Fruit fly (Drosophila melanogaster) whole organism, embryonic: ENCODE results near the gene mus201.

Experiments
- Aef1 ChIP-seq: fragments of 200-800 bp; sonication (Bioruptor generic); IDR thresholded peaks from 3 replicates; pipeline ENCODE4 v1.3.6; 2022; ENCODE audit warnings: missing biosample characterization, missing genetic modification characterization
- CG10462 ChIP-seq: fragments of 200-800 bp; sonication (Bioruptor generic); optimal IDR thresholded peaks from 2 replicates; lab custom pipeline; 2016; ENCODE audit warnings: missing biosample characterization, missing genetic modification characterization
- CG11504 ChIP-seq: fragments of 200-800 bp; sonication (Bioruptor generic); optimal IDR thresholded peaks from 3 replicates; lab custom pipeline; 2019; ENCODE audit warnings: missing biosample characterization, mild to moderate bottlenecking, missing genetic modification characterization, moderate library complexity
- CG1233 ChIP-seq: fragments of 200-800 bp; sonication (Bioruptor generic); optimal IDR thresholded peaks from 4 replicates; lab custom pipeline; 2018; ENCODE audit warnings: missing biosample characterization, mild to moderate bottlenecking, missing genetic modification characterization
- CG14710 ChIP-seq: fragments of 200-800 bp; sonication (Bioruptor generic); optimal IDR thresholded peaks from 3 replicates; lab custom pipeline; 2019; ENCODE audit warnings: missing biosample characterization, mild to moderate bottlenecking, missing genetic modification characterization, moderate library complexity
- CG15269 ChIP-seq: fragments of 200-800 bp; sonication (Bioruptor generic); optimal IDR thresholded peaks from 2 replicates; lab custom pipeline; 2018; ENCODE audit warnings: missing biosample characterization, mild to moderate bottlenecking, missing genetic modification characterization, moderate library complexity
- CG1647 ChIP-seq: fragments of 200-800 bp; sonication (Bioruptor generic); optimal IDR thresholded peaks from 3 replicates; lab custom pipeline; 2016; ENCODE audit warnings: missing biosample characterization, missing genetic modification characterization
- CG30020 ChIP-seq: fragments of 200-800 bp; optimal IDR thresholded peaks from 2 replicates; lab custom pipeline; 2019; ENCODE audit warnings: missing biosample characterization, mild to moderate bottlenecking, missing genetic modification characterization, moderate library complexity
- CG3838 ChIP-seq: fragments of 200-800 bp; sonication (Bioruptor generic); optimal IDR thresholded peaks from 3 replicates; lab custom pipeline; 2016; ENCODE audit warnings: missing biosample characterization, missing genetic modification characterization
- CG4328 ChIP-seq: fragments of 200-800 bp; sonication (Bioruptor generic); optimal IDR thresholded peaks from 3 replicates; lab custom pipeline; 2017; ENCODE audit warnings: missing biosample characterization, missing genetic modification reagents, missing genetic modification characterization
- CG4424 ChIP-seq: fragments of 200-800 bp; sonication (Bioruptor generic); optimal IDR thresholded peaks from 3 replicates; lab custom pipeline; 2016; ENCODE audit warnings: missing biosample characterization, missing genetic modification characterization
- CG4730 ChIP-seq: fragments of 200-800 bp; sonication (Bioruptor generic); IDR thresholded peaks from 2 replicates; pipeline ENCODE4 v1.3.6; 2022; ENCODE audit warnings: missing biosample characterization, missing genetic modification characterization
- CG5245 ChIP-seq: fragments of 200-800 bp; sonication (Bioruptor generic); optimal IDR thresholded peaks from 3 replicates; lab custom pipeline; 2016; ENCODE audit warnings: missing biosample characterization, missing genetic modification characterization
- CG6854 ChIP-seq: fragments of 200-800 bp; sonication (Bioruptor generic); optimal IDR thresholded peaks from 3 replicates; lab custom pipeline; 2017; ENCODE audit warnings: missing biosample characterization, mild to moderate bottlenecking, missing genetic modification characterization
- CG7963 ChIP-seq: fragments of 200-800 bp; sonication (Bioruptor generic); IDR thresholded peaks from 3 replicates; pipeline ENCODE4 v1.3.6; 2022; ENCODE audit warnings: missing biosample characterization, missing genetic modification characterization; ENCODE audit not compliant: partially characterized antibody
- CG8281 ChIP-seq: fragments of 200-800 bp; sonication (Bioruptor generic); optimal IDR thresholded peaks from 2 replicates; lab custom pipeline; 2018; ENCODE audit warnings: missing biosample characterization, mild to moderate bottlenecking, missing genetic modification characterization, moderate library complexity
- CG9797 ChIP-seq: fragments of 200-800 bp; sonication (Bioruptor generic); optimal IDR thresholded peaks from 3 replicates; lab custom pipeline; 2018; ENCODE audit warnings: missing biosample characterization, mild to moderate bottlenecking, missing genetic modification characterization
- Fer1 ChIP-seq: fragments of 200-800 bp; sonication (Bioruptor generic); optimal IDR thresholded peaks from 2 replicates; lab custom pipeline; 2017; ENCODE audit warnings: missing biosample characterization, mild to moderate bottlenecking, missing genetic modification characterization
- Gsc ChIP-seq: fragments of 200-800 bp; sonication (Bioruptor generic); IDR thresholded peaks from 2 replicates; pipeline ENCODE4 v1.3.6; 2022; ENCODE audit warnings: missing biosample characterization, missing genetic modification characterization
- HLHmδ ChIP-seq: fragments of 200-800 bp; sonication (Bioruptor generic); optimal IDR thresholded peaks from 2 replicates; lab custom pipeline; 2018; ENCODE audit warnings: missing biosample characterization, mild to moderate bottlenecking, missing genetic modification characterization, moderate library complexity
- Hmx ChIP-seq: fragments of 200-800 bp; sonication (Bioruptor generic); optimal IDR thresholded peaks from 2 replicates; lab custom pipeline; 2016; ENCODE audit warnings: missing biosample characterization, missing genetic modification characterization
- Hr51 ChIP-seq, 2 experiments: fragments of 200-800 bp; sonication (Bioruptor generic); optimal IDR thresholded peaks; 2 replicates in 1 of 2; 3 replicates in 1 of 2; lab custom pipeline; 2016 to 2018; ENCODE audit warnings: missing biosample characterization in 2 of 2, missing genetic modification characterization in 2 of 2, mild to moderate bottlenecking in 1 of 2, moderate library complexity in 1 of 2
- Hr78 ChIP-seq, 2 experiments: fragments of 200-800 bp in 1 of 2; fragments of >200 bp in 1 of 2; sonication (Bioruptor generic) in 1 of 2; optimal IDR thresholded peaks; 2 replicates each; lab custom pipeline; 2017 to 2019; ENCODE audit warnings: missing biosample characterization in 2 of 2, missing genetic modification characterization in 2 of 2, mild to moderate bottlenecking in 1 of 2, moderate library complexity in 1 of 2
- Kr ChIP-seq: fragments of 200-800 bp; sonication (Bioruptor generic); optimal IDR thresholded peaks from 2 replicates; lab custom pipeline; 2017; ENCODE audit warnings: missing biosample characterization, mild to moderate bottlenecking, missing genetic modification characterization
- Lhr ChIP-seq: fragments of 200-800 bp; sonication (Bioruptor generic); optimal IDR thresholded peaks from 3 replicates; lab custom pipeline; 2017; ENCODE audit warnings: mild to moderate bottlenecking, missing biosample characterization, missing genetic modification reagents, missing genetic modification characterization
- Lpt ChIP-seq: fragments of >200 bp; optimal IDR thresholded peaks from 2 replicates; lab custom pipeline; 2018; ENCODE audit warnings: missing biosample characterization, missing genetic modification characterization
- Poxn ChIP-seq: fragments of 200-800 bp; sonication (Bioruptor generic); IDR thresholded peaks from 2 replicates; pipeline ENCODE4 v1.3.6; 2022; ENCODE audit warnings: missing biosample characterization, missing genetic modification characterization
- Sry-β ChIP-seq: fragments of 200-800 bp; sonication (Bioruptor generic); optimal IDR thresholded peaks from 2 replicates; lab custom pipeline; 2018; ENCODE audit warnings: missing biosample characterization, mild to moderate bottlenecking, missing genetic modification characterization, moderate library complexity
- Stat92E ChIP-seq, 3 experiments: fragments of >200 bp in 2 of 3; fragments of 200-800 bp in 1 of 3; sonication (Bioruptor generic) in 1 of 3; optimal IDR thresholded peaks; 2 replicates each; lab custom pipeline; 2017 to 2019; ENCODE audit warnings: missing biosample characterization in 3 of 3, missing genetic modification characterization in 3 of 3, mild to moderate bottlenecking in 1 of 3, moderate library complexity in 1 of 3
- Usf ChIP-seq: fragments of 200-800 bp; sonication (Bioruptor generic); optimal IDR thresholded peaks from 2 replicates; lab custom pipeline; 2017; ENCODE audit warnings: missing genotype, missing biosample characterization, missing genetic modification characterization
- Xbp1 ChIP-seq: fragments of 200-800 bp; sonication (Bioruptor generic); optimal IDR thresholded peaks from 3 replicates; lab custom pipeline; 2016; ENCODE audit warnings: missing biosample characterization, mild to moderate bottlenecking, missing genetic modification characterization
- crol ChIP-seq: fragments of 200-800 bp; sonication (Bioruptor generic); IDR thresholded peaks from 2 replicates; pipeline ENCODE4 v1.3.6; 2022; ENCODE audit warnings: missing biosample characterization, missing genetic modification characterization
- da ChIP-seq: fragments of 200-800 bp; sonication (Bioruptor generic); optimal IDR thresholded peaks from 2 replicates; lab custom pipeline; 2016; ENCODE audit warnings: missing biosample characterization, missing genetic modification characterization
- fd102C ChIP-seq: fragments of 200-800 bp; sonication (Bioruptor generic); optimal IDR thresholded peaks from 2 replicates; lab custom pipeline; 2018; ENCODE audit warnings: missing biosample characterization, mild to moderate bottlenecking, missing genetic modification characterization, moderate library complexity
- gem ChIP-seq: fragments of 200-800 bp; sonication (Bioruptor generic); optimal IDR thresholded peaks from 2 replicates; lab custom pipeline; 2019; ENCODE audit warnings: missing biosample characterization, mild to moderate bottlenecking, missing genetic modification characterization, moderate library complexity
- hbn ChIP-seq: fragments of 200-800 bp; sonication (Bioruptor generic); IDR thresholded peaks from 2 replicates; pipeline ENCODE4 v1.3.6; 2022; ENCODE audit warnings: missing biosample characterization, missing genetic modification characterization; ENCODE audit not compliant: partially characterized antibody
- lilli ChIP-seq: fragments of 200-800 bp; sonication (Bioruptor generic); optimal IDR thresholded peaks from 3 replicates; lab custom pipeline; 2016; ENCODE audit warnings: missing biosample characterization, missing genetic modification characterization
- lola ChIP-seq, 3 experiments: fragments of >200 bp in 2 of 3; fragments of 200-800 bp in 1 of 3; sonication (Bioruptor generic) in 1 of 3; optimal IDR thresholded peaks; 2 replicates each; lab custom pipeline; 2017 to 2019; ENCODE audit warnings: missing biosample characterization in 3 of 3, missing genetic modification characterization in 3 of 3, mild to moderate bottlenecking in 1 of 3, moderate library complexity in 1 of 3
- lov ChIP-seq, 2 experiments: fragments of 200-800 bp in 1 of 2; fragments of >200 bp in 1 of 2; sonication (Bioruptor generic) in 1 of 2; IDR thresholded peaks in 1 of 2; optimal IDR thresholded peaks in 1 of 2; 2 replicates in 1 of 2; 3 replicates in 1 of 2; pipeline versions ENCODE4 v1.3.6 to Lab custom; 2017 to 2022; ENCODE audit warnings: missing biosample characterization in 1 of 2, missing genetic modification characterization in 1 of 2
- maf-S ChIP-seq: fragments of 200-800 bp; sonication (Bioruptor generic); optimal IDR thresholded peaks from 2 replicates; lab custom pipeline; 2016; ENCODE audit warnings: missing biosample characterization, missing genetic modification characterization
- mirr ChIP-seq: fragments of 200-800 bp; sonication (Bioruptor generic); optimal IDR thresholded peaks from 3 replicates; lab custom pipeline; 2018; ENCODE audit warnings: missing biosample characterization, mild to moderate bottlenecking, missing genetic modification characterization
- mld ChIP-seq: fragments of 200-800 bp; sonication (Bioruptor generic); IDR thresholded peaks from 3 replicates; pipeline ENCODE4 v1.3.6; 2022; ENCODE audit warnings: missing biosample characterization, missing genetic modification characterization; ENCODE audit not compliant: partially characterized antibody
- nerfin-2 ChIP-seq: fragments of 200-800 bp; sonication (Bioruptor generic); IDR thresholded peaks from 2 replicates; pipeline ENCODE4 v1.3.6; 2022; ENCODE audit warnings: missing biosample characterization, missing genetic modification characterization; ENCODE audit not compliant: partially characterized antibody
- onecut ChIP-seq: fragments of 200-800 bp; sonication (Bioruptor generic); IDR thresholded peaks from 2 replicates; pipeline ENCODE4 v1.3.6; 2022; ENCODE audit warnings: missing biosample characterization, missing genetic modification characterization
- p53 ChIP-seq: fragments of 200-800 bp; sonication (Bioruptor generic); optimal IDR thresholded peaks from 2 replicates; lab custom pipeline; 2016; ENCODE audit warnings: missing biosample characterization, missing genetic modification characterization
- sima ChIP-seq: fragments of 200-800 bp; sonication (Bioruptor generic); optimal IDR thresholded peaks from 2 replicates; lab custom pipeline; 2016; ENCODE audit warnings: missing biosample characterization, missing genetic modification characterization
- slbo ChIP-seq: fragments of 200-800 bp; sonication (Bioruptor generic); IDR thresholded peaks from 2 replicates; pipeline ENCODE4 v1.3.6; 2022; ENCODE audit warnings: missing biosample characterization, missing genetic modification characterization
- slou ChIP-seq: fragments of 200-800 bp; sonication (Bioruptor generic); optimal IDR thresholded peaks from 3 replicates; lab custom pipeline; 2016; ENCODE audit warnings: missing biosample characterization, missing genetic modification characterization
- usp ChIP-seq: fragments of >200 bp; optimal IDR thresholded peaks from 2 replicates; lab custom pipeline; 2017; ENCODE audit warnings: missing biosample characterization, missing genetic modification characterization
- wdn ChIP-seq: fragments of 200-800 bp; sonication (Bioruptor generic); IDR thresholded peaks from 2 replicates; pipeline ENCODE4 v1.3.6; 2022; ENCODE audit warnings: missing biosample characterization, missing genetic modification characterization

Gene mus201

DNA sequence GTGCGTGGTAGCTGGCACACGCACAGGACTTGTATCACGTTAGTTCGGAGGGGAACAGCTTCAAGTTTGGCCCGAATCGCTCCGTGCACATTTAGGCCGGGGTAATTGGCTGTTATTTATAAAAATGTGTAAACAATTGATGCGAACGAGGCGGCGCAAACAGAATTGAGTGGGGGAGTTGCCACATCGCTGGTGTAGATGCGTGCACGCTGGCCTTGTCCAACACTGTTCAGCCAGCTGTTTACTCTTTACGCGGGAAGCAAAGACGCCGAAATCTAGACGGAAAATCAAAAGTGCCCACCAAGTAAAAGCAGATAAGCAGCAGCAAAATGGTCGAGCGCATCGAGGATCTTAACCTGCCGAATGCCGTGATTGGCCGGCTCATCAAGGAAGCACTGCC is 793 bp upstream of the mus201 start, which contains the start of the genes D12 and Chrac-14 (continued):
- TF ChIP-seq CG3838 (GFP tag; lab: Kevin White, UChicago) (no peak), Stat92E (GFP tag; optimal IDR thresholded peaks at IDR 0.05; lab: Kevin White, UChicago) (no peak), da (GFP tag; lab: Kevin White, UChicago) (no peak), CG7963 (GFP tag; lab: Robert Waterston, UW) (no peak), CG5245 (GFP tag; lab: Kevin White, UChicago) (no peak), CG8281 (no peak), Xbp1 (GFP tag; lab: Kevin White, UChicago) (peak; percentile 23), nerfin-2 (GFP tag; lab: Robert Waterston, UW) (no peak), Lpt (GFP tag; lab: Kevin White, UChicago) (no peak), CG9797 (no peak), CG1233 (no peak), CG1647 (GFP tag; lab: Kevin White, UChicago) (no peak), Usf (GFP tag; lab: Kevin White, UChicago) (no peak), gem (tag; lab: Kevin White, UChicago) (no peak), onecut (no peak), HLHmδ (GFP tag; lab: Kevin White, UChicago) (no peak), slbo (GFP tag; lab: Robert Waterston, UW) (peak; percentile 37; the same call in 1 of the 2 replicates), Fer1 (GFP tag; lab: Kevin White, UChicago) (no peak), CG6854 (GFP tag; lab: Kevin White, UChicago) (no peak), crol (no peak), CG14710 (tag; lab: Kevin White, UChicago) (peak; percentile 29), CG4730 (no peak), p53 (GFP tag; lab: Kevin White, UChicago) (no peak), sima (GFP tag; lab: Kevin White, UChicago) (no peak), Sry-β (GFP tag; lab: Kevin White, UChicago) (no peak), lilli (GFP tag; lab: Kevin White, UChicago) (peak; percentile 13), Hr51 (GFP tag; optimal IDR thresholded peaks at IDR 0.05; lab: Kevin White, UChicago) (no peak), CG4328 (no peak), CG30020 (tag; lab: Kevin White, UChicago) (no peak), CG11504 (no peak), maf-S (peak; percentile 32), Aef1 (no peak), mirr (GFP tag; lab: Kevin White, UChicago) (no peak), CG4424 (no peak), lola (GFP tag; optimal IDR thresholded peaks at IDR 0.05; lab: Kevin White, UChicago) (no peak), lov (optimal IDR thresholded peaks at IDR 0.05; lab: Kevin White, UChicago) (no peak), lov (GFP tag; IDR thresholded peaks at IDR 0.05; lab: Robert Waterston, UW) (no peak), slou (GFP tag; lab: Kevin White, UChicago) (no peak), hbn (GFP tag; lab: Robert Waterston, UW) (no peak), Poxn (GFP tag; lab: Robert Waterston, UW) (no peak), CG15269 (tag; lab: Kevin White, UChicago) (no peak), wdn (GFP tag; lab: Robert Waterston, UW) (no peak), CG10462 (no peak), fd102C (GFP tag; lab: Kevin White, UChicago) (no peak), usp (GFP tag; lab: Kevin White, UChicago) (no peak), Gsc (GFP tag; lab: Robert Waterston, UW) (no peak), mld (GFP tag; lab: Robert Waterston, UW) (no peak), Kr (GFP tag; lab: Kevin White, UChicago) (no peak), Hmx (GFP tag; lab: Kevin White, UChicago) (no peak), Lhr (no peak), Hr78 (GFP tag; optimal IDR thresholded peaks at IDR 0.05; lab: Kevin White, UChicago) (no peak)
